Worm (Caenorhabditis elegans) whole organism, early embryonic: ENCODE measurements around the gene cku-80.

Source experiments
- F13C5.2 ChIP-seq: sonication (generic microtip); optimal IDR thresholded peaks from 2 replicates; lab custom pipeline; 2017; ENCODE audit warnings: mild to moderate bottlenecking, missing genetic modification characterization, inconsistent platforms, missing compliant biosample characterization
- aly-1 ChIP-seq: sonication (generic microtip); optimal IDR thresholded peaks from 2 replicates; lab custom pipeline; 2016; ENCODE audit warnings: missing genetic modification characterization, missing compliant biosample characterization
- ama-1 ChIP-seq: fragments of 150-350 bp; optimal IDR thresholded peaks from 2 replicates; lab custom pipeline; 2014
- ceh-13 ChIP-seq: fragments of 200-800 bp; sonication (Bioruptor generic); optimal IDR thresholded peaks from 2 replicates; lab custom pipeline; 2018; ENCODE audit warnings: mild to moderate bottlenecking, missing genetic modification characterization, missing compliant biosample characterization
- ceh-36 ChIP-seq: sonication (generic microtip); optimal IDR thresholded peaks from 2 replicates; lab custom pipeline; 2016; ENCODE audit warnings: missing genetic modification characterization, inconsistent platforms, missing compliant biosample characterization
- ets-7 ChIP-seq: sonication (generic microtip); optimal IDR thresholded peaks from 2 replicates; lab custom pipeline; 2016; ENCODE audit warnings: missing genotype, missing genetic modification characterization, missing compliant biosample characterization
- flt-1 ChIP-seq: fragments of 200-800 bp; sonication (Bioruptor generic); IDR thresholded peaks from 2 replicates; pipeline ENCODE4 v1.3.6; 2022; ENCODE audit warnings: missing genetic modification characterization, missing compliant biosample characterization
- hmbx-1 ChIP-seq: sonication (generic microtip); optimal IDR thresholded peaks from 2 replicates; lab custom pipeline; 2016; ENCODE audit warnings: mild to moderate bottlenecking, missing genetic modification characterization, missing compliant biosample characterization
- pes-1 ChIP-seq: fragments of 200-800 bp; sonication (Bioruptor generic); IDR thresholded peaks from 2 replicates; pipeline ENCODE4 v1.3.6; 2022; ENCODE audit warnings: missing genetic modification reagents, missing genetic modification characterization, missing compliant biosample characterization
- scrt-1 ChIP-seq: fragments of 200-800 bp; sonication (Bioruptor generic); IDR thresholded peaks from 2 replicates; pipeline ENCODE4 v1.3.6; 2022; ENCODE audit warnings: missing genetic modification characterization, missing compliant biosample characterization
- sea-1 ChIP-seq: fragments of 200-800 bp; sonication (Bioruptor generic); conservative IDR thresholded peaks from 2 replicates; pipeline ENCODE4 v1.3.6; 2022; ENCODE audit warnings: missing genetic modification characterization, missing compliant biosample characterization
- tbx-37 ChIP-seq: fragments of 200-800 bp; sonication (Bioruptor generic); conservative IDR thresholded peaks from 2 replicates; pipeline ENCODE4 v1.3.6; 2022; ENCODE audit warnings: missing genetic modification reagents, missing genetic modification characterization, missing compliant biosample characterization
- tra-4 ChIP-seq: sonication (generic microtip); optimal IDR thresholded peaks from 2 replicates; lab custom pipeline; 2017; ENCODE audit warnings: missing genetic modification characterization, missing compliant biosample characterization

- TF ChIP-seq hmbx-1 (tag; lab: Kevin White, UChicago) (no peak), flt-1 (GFP tag; lab: Robert Waterston, UW) (no peak), ama-1 (lab: Kevin White, UChicago) (no peak), sea-1 (no peak), tbx-37 (GFP tag; lab: Robert Waterston, UW) (no peak), ceh-13 (no peak), pes-1 (GFP tag; lab: Robert Waterston, UW) (no peak), aly-1 (tag; lab: Kevin White, UChicago) (no peak), tra-4 (tag; lab: Kevin White, UChicago) (no peak), scrt-1 (no peak), ceh-36 (tag; lab: Kevin White, UChicago) (no peak), F13C5.2 (no peak), ets-7 (tag; lab: Kevin White, UChicago) (no peak)
Observed at ce11 chrIII:4415135-4415534, 4.5 kb upstream of the cku-80 start, which contains the start of gene R07E5.11.
